Fruit fly (Drosophila melanogaster): Measurements from ENCODE around the gene CG42304.

CG42304 gene

DNA sequence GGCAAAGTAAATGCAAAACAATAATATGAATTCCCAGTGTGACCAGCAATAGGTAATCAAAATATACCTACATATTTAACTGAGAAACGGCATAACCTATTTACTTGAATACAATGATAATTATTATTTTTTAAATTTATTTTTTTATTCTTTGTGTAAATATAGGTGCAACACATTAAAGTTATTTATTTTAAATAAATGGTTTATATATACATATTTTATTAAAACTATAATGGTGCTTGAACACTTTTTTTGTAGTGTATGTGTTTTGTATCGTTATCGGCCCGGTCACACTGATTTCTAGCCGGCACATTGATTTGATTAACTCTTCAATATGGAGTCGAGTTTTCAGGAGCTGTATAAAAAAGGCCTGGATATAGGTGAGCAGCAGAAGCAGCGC, at the start of gene CG42304, which contains the start of the genes ProRS-m and Snup:
CG42304 (plus strand) TSS at position 289 of the 400 bp plus-strand sequence.
ProRS-m (minus strand) TSS at position 51 of the 400 bp plus-strand sequence.
Snup (plus strand) TSS at position 289 of the 400 bp plus-strand sequence.
- TF ChIP-seq psq (optimal IDR thresholded peaks at IDR 0.05), result no peak
- no peak for TF ChIP-seq insv (optimal IDR thresholded peaks at IDR 0.05)
- no peak for TF ChIP-seq Sin3A (optimal IDR thresholded peaks at IDR 0.05)
- TF ChIP-seq h (optimal IDR thresholded peaks at IDR 0.05), result no peak
- TF ChIP-seq Myc (optimal IDR thresholded peaks at IDR 0.05), result no peak
- TF ChIP-seq ttk (optimal IDR thresholded peaks at IDR 0.05), result no peak

DNA sequence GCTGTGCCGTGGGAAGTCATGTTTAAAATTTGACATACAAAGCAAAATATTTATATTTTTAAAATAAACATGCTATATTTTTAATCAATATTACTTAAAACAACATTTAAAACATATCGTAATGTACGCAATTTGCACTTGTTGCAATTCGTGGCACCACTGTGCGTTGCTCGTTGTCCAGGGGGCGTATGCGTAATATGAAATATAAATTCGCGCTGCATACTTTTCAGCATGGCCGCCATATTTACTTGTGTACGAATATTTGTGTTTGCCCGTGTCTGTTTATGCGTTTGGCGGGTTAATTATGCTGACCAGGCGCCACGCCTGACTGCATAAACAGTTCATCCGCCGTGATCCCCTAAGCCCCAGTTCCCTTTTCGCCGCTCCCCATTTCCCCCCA, 43.1 kb upstream of the CG42304 start:
- TF ChIP-seq psq (optimal IDR thresholded peaks at IDR 0.05) (no peak), Sin3A (optimal IDR thresholded peaks at IDR 0.05) (no peak), insv (optimal IDR thresholded peaks at IDR 0.05) (no peak), ttk (optimal IDR thresholded peaks at IDR 0.05) (no peak), Myc (optimal IDR thresholded peaks at IDR 0.05) (no peak), h (optimal IDR thresholded peaks at IDR 0.05) (no peak)

DNA sequence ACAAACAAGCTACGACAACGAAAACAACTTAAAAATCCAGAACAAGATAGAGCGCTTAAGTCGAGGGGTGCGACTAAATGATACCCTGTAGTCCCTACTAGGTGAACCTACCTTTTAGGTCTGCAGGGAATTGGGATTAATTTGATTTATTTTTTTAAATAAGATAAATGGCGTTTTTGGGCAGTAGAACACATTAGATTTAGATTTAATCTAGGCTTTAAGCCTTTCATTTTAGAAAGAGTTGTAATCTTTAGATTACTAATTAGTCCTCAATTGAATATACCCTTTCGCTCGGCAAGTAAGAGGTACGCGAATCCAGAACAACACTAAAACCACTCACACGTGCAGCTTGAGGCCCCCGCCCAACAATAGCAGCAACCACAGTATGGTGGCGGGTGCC, 37.7 kb upstream of the CG42304 start:
- TF ChIP-seq Myc (optimal IDR thresholded peaks at IDR 0.05) (no peak), h (optimal IDR thresholded peaks at IDR 0.05) (no peak), ttk (optimal IDR thresholded peaks at IDR 0.05) (no peak)

DNA sequence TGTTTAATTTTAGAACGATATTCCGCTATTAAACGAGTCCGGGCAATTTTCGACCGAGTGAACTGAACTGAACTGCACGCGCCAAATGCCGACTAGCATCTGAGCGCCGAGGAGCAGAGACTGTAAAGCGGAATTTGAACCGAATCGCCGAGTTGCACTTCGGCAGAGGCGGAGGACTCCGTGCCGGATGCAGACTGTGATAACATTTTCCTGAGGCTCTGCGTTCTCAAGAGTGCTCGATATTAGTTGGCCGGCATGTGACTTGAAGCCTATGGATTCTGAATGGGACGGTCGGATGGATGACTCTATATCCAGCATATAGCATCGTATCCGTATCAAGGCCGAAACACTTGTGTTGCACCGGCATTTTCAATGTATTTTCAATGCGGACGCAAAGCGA, 21.9 kb upstream of the CG42304 start, which contains the start of gene Pxn:
Pxn (minus strand) TSS at position 101 of the 400 bp plus-strand sequence.
- TF ChIP-seq insv (optimal IDR thresholded peaks at IDR 0.05) (no peak), Sin3A (optimal IDR thresholded peaks at IDR 0.05) (no peak), Myc (optimal IDR thresholded peaks at IDR 0.05) (no peak), h (optimal IDR thresholded peaks at IDR 0.05) (no peak), ttk (optimal IDR thresholded peaks at IDR 0.05) (no peak), psq (optimal IDR thresholded peaks at IDR 0.05) (no peak)

DNA sequence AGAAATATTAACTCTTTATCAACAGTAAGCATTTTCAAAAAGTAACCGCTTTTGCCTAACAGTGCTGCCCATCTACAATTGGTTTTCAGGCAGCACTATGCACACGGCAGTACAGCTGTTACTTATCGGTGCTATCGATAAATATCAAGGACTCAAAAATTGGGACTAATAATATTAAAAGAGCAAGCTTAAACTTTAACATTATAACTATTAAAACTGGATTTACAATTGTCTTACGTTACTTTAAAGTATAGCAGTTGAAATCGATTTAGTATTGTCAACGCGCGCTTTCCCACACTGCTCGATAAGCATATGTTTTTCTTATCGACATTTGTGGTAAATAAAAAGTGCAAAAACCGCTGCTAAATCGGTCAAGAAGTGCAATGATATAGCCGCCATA, 20.5 kb upstream of the CG42304 start, which contains the start of the genes CG42245 and MEP-1:
CG42245 (plus strand) TSS at position 310 of the 400 bp plus-strand sequence.
MEP-1 (plus strand) TSS at position 310 of the 400 bp plus-strand sequence.
- TF ChIP-seq Sin3A (optimal IDR thresholded peaks at IDR 0.05), result no peak
- no peak for TF ChIP-seq h (optimal IDR thresholded peaks at IDR 0.05)
- no peak for TF ChIP-seq Myc (optimal IDR thresholded peaks at IDR 0.05)
- no peak for TF ChIP-seq insv (optimal IDR thresholded peaks at IDR 0.05)
- TF ChIP-seq psq (optimal IDR thresholded peaks at IDR 0.05), result no peak
- no peak for TF ChIP-seq ttk (optimal IDR thresholded peaks at IDR 0.05)

DNA sequence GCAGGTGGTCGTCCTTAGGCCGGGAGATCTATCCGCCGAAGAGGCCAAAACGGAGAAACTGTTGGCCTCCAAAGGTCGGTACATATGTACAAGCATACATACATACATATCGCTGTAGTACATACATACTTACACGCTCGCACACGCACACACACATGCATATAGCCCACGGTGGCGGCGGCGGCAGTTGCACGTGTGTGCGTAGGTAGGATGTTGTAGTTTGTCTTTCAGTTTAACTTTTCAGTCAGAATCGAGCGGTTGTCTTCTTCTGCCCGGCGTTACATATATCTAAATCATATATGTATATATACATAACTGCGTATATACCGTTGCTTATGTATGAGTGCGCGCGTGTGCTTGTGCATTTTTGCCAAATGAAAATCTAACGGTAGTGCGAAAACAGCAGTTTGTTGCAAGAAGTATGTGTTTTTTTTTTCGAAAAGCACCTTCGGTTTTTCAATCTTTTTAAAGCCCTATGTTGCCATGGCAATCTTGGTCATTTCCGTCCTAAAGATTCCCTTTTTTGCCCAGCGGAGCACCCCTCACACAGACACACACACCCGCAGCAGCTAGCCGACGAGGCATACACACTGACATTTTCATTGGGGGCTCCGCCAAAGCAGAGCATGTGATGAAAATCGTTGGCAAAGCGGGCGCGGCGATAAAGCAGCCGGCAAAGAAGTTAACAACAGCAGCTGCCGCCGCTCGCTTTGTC, 19.7 kb upstream of the CG42304 start:
- TF ChIP-seq h (optimal IDR thresholded peaks at IDR 0.05) (no peak), Sin3A (optimal IDR thresholded peaks at IDR 0.05) (no peak)

DNA sequence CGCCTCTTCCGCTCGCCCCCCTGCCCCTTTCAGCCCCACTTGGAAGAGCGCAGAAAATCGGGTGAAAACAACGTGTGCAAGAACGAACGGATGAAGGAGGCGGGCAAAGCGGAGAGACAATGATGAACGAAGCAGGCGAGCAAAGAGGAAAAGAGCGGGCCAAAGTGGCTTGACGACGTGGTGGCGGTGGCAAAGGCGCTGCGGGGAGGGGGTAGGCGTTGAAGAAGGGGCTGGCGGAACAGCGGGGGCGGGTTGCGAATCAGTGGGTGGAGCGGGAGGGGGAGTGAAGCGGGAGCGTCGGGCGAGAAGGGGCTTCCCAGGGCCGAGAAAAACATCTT, 19.2 kb upstream of the CG42304 start:
- peak; percentile 43 for TF ChIP-seq psq (optimal IDR thresholded peaks at IDR 0.05)
- TF ChIP-seq ttk (optimal IDR thresholded peaks at IDR 0.05), result peak; percentile 32
- TF ChIP-seq insv (optimal IDR thresholded peaks at IDR 0.05), result no peak

DNA sequence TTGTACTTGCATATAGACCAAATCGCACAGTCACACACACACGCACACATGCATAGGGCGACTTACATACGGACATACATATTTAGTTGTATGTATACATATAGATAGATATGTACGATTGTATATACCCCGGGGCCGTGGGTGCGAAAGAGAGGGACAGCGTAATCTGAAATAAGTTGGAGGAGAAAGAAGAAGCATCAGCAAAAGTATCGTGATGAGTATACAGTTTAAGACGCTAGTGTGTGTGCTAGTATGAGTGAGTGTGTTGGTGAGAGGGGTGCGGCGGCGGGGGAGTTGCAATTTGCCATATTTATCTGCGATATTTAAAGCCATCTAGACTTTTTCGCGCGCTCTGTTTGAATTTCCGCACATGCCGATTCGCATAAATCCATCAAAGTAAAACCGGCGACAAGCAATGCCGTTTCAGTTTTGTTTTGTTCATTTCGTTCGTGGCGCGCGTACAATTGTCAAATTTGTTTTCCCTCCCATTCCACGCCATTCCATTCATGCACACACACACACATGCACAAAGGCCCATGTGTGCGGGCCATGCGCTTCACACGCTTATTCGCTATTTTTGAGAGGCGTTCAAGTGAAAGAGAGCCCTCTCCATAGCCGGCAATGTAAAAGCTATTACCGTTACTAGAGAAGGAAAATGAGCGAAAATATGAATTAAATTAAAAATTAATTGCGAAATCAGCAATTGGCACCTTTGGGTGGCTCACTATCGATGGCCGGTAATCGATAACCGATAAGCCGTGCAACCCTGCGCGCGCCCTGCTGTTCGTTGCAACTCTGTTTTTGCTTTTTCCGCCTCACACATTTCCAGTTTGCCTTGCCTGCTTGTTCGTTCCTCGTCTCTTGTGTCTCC, 16.7 kb upstream of the CG42304 start:
- no peak for TF ChIP-seq Sin3A (optimal IDR thresholded peaks at IDR 0.05)
- peak; percentile 98 for TF ChIP-seq psq (optimal IDR thresholded peaks at IDR 0.05)

DNA sequence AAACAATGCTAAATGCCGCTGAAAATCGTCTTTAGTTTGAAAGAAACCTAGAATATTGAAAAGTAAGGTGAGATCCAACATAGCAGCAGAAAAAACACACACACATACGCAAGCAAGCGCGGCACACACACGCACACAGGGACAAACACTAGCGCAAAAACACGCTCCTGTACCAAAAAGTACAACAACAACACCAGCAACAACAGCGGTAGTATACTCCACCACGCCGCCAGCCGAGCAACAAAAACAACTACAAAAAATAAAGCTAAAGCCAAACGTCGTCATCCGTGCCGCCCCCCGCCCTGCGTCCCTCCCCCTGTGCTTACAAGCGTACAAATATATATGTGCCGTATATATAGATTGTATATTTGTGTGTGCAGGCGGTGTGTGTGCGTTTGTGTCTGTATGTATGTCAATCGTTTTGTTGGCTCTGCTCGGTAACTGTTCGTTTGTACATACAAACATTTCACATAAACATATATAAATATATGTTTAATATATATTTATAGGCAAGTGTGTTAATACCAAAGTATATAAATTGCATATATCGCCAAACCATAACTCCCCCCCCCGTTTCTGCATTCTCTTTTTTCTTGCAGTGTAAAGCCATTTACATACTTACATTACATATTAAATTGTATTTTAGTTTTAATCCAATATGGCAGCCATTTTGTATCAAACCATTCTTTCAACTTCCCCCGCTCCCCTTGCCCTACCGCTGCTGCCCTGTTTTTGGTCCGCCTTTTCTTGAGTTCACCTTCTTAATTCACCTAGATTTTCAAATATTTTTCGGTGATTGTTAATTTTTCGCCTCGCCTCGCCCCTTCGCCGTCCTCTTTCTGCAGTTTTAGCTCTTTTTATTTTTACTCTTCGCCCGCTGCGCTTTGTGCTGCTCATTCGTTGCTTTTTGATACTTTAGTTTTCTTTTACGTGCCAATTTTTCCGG, 15.6 kb upstream of the CG42304 start:
- TF ChIP-seq h (optimal IDR thresholded peaks at IDR 0.05), result no peak
- TF ChIP-seq psq (optimal IDR thresholded peaks at IDR 0.05), result peak; percentile 71
- TF ChIP-seq Sin3A (optimal IDR thresholded peaks at IDR 0.05), result no peak
- TF ChIP-seq ttk (optimal IDR thresholded peaks at IDR 0.05), result no peak

DNA sequence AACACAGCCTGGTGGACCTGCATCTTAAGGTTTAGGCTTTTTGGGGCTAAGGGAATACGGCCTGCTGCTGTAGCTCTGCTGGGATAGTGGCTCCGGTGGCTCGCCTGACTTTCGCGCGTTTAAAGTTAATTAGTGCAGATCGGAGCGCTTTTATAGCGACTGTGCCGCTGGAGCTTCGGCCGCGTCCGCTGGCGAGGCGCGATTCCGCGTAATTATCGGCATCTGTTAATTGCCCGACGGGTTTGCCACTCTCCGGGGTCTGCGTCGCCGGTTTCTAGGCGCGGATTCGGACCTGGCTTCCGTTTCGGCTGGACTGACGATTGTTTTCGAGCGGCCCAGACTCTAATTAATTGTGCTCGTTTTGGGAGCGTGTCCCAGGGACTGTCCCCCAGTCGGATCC, 8.6 kb upstream of the CG42304 start, which contains the start of gene CG14949:
CG14949 (minus strand) TSS at position 101 of the 400 bp plus-strand sequence.
- TF ChIP-seq ttk (optimal IDR thresholded peaks at IDR 0.05) (no peak), Sin3A (optimal IDR thresholded peaks at IDR 0.05) (no peak), Myc (optimal IDR thresholded peaks at IDR 0.05) (no peak), psq (optimal IDR thresholded peaks at IDR 0.05) (no peak), h (optimal IDR thresholded peaks at IDR 0.05) (no peak), insv (optimal IDR thresholded peaks at IDR 0.05) (no peak)

DNA sequence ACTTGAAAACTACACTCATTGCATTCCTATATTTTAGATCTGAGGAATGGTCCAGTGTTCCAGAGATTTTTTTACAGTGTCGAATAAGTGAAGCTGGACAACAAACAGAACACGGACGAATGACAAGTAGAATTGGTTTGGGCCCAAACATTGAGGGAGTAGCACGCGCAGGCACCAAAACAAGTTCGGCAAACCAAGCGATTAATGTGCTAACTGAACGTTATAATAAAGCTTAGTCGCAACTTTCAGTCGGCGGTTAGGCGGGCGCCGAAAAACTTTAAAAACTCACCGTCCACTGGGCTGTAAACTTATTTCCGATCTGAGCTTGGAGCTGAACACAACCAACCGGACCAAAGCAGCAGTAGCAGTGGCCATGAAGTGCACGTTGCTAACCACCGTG, 6.8 kb upstream of the CG42304 start, which contains the start of gene CG1143:
CG1143 (plus strand) TSS at position 301 of the 400 bp plus-strand sequence.
- TF ChIP-seq psq (optimal IDR thresholded peaks at IDR 0.05) (no peak), insv (optimal IDR thresholded peaks at IDR 0.05) (no peak), Myc (optimal IDR thresholded peaks at IDR 0.05) (no peak), Sin3A (optimal IDR thresholded peaks at IDR 0.05) (no peak), ttk (optimal IDR thresholded peaks at IDR 0.05) (no peak), h (optimal IDR thresholded peaks at IDR 0.05) (no peak)

Measured in Kc167 (cell line).